Fruit fly (Drosophila melanogaster) whole organism, prepupa: ENCODE results near the gene sau.

Experiments
- CG16779 ChIP-seq: fragments of 200-800 bp; sonication (Bioruptor generic); optimal IDR thresholded peaks from 3 replicates; lab custom pipeline; 2017; ENCODE audit warnings: missing biosample characterization, mild to moderate bottlenecking, missing genetic modification characterization
- CG3919 ChIP-seq: fragments of 200-800 bp; sonication (Bioruptor generic); optimal IDR thresholded peaks from 3 replicates; lab custom pipeline; 2016; ENCODE audit warnings: missing biosample characterization, missing genetic modification characterization
- CG4318 ChIP-seq: fragments of 200-800 bp; sonication (Bioruptor generic); optimal IDR thresholded peaks from 3 replicates; lab custom pipeline; 2017; ENCODE audit warnings: missing biosample characterization, mild to moderate bottlenecking, missing genetic modification characterization
- CG6854 ChIP-seq: fragments of 200-800 bp; sonication (Bioruptor generic); optimal IDR thresholded peaks from 2 replicates; lab custom pipeline; 2017; ENCODE audit warnings: missing biosample characterization, mild to moderate bottlenecking, missing genetic modification characterization
- CG8119 ChIP-seq: fragments of 200-800 bp; sonication (Bioruptor generic); IDR thresholded peaks from 3 replicates; pipeline ENCODE4 v1.3.6; 2022; ENCODE audit warnings: missing biosample characterization, missing genetic modification characterization
- Eip75B ChIP-seq: fragments of 200-800 bp; sonication (Bioruptor generic); optimal IDR thresholded peaks from 3 replicates; lab custom pipeline; 2016; ENCODE audit warnings: missing biosample characterization, missing genetic modification characterization
- Eip93F ChIP-seq: fragments of 200-800 bp; sonication (Bioruptor generic); optimal IDR thresholded peaks from 2 replicates; lab custom pipeline; 2016; ENCODE audit warnings: missing biosample characterization, mild to moderate bottlenecking, missing genetic modification characterization
- Gug ChIP-seq: fragments of 200-800 bp; sonication (Bioruptor generic); IDR thresholded peaks from 2 replicates; pipeline ENCODE4 v1.3.6; 2022; ENCODE audit warnings: missing biosample characterization, missing genetic modification characterization
- Hr38 ChIP-seq: sonication (Bioruptor generic); optimal IDR thresholded peaks from 2 replicates; lab custom pipeline; 2016; ENCODE audit warnings: missing biosample characterization, missing genetic modification characterization
- Hr39 ChIP-seq: fragments of 200-800 bp; sonication (Bioruptor generic); optimal IDR thresholded peaks from 2 replicates; lab custom pipeline; 2016; ENCODE audit warnings: missing biosample characterization, missing genetic modification characterization
- Smox ChIP-seq: fragments of 200-800 bp; sonication (Bioruptor generic); optimal IDR thresholded peaks from 3 replicates; lab custom pipeline; 2016; ENCODE audit warnings: missing biosample characterization, missing genetic modification characterization
- Sox15 ChIP-seq: fragments of 200-800 bp; sonication (Bioruptor generic); optimal IDR thresholded peaks from 3 replicates; lab custom pipeline; 2016; ENCODE audit warnings: missing biosample characterization, missing genetic modification characterization
- esn ChIP-seq: fragments of 200-800 bp; sonication (Bioruptor generic); optimal IDR thresholded peaks from 2 replicates; lab custom pipeline; 2016; ENCODE audit warnings: missing biosample characterization, mild to moderate bottlenecking, missing genetic modification characterization, moderate library complexity
- lz ChIP-seq: fragments of 200-800 bp; sonication (Bioruptor generic); optimal IDR thresholded peaks from 3 replicates; lab custom pipeline; 2016; ENCODE audit warnings: missing biosample characterization, missing genetic modification characterization

dm6 chr2L:2195328-2195727, 30.8 kb upstream of the sau start:
- TF ChIP-seq Sox15 = no peak
- no peak for TF ChIP-seq Hr39 (GFP tag; lab: Kevin White, UChicago)
- TF ChIP-seq CG6854 (GFP tag; lab: Kevin White, UChicago) = no peak
- no peak for TF ChIP-seq Hr38
- TF ChIP-seq Eip75B (GFP tag; lab: Kevin White, UChicago) = no peak
- TF ChIP-seq Gug (GFP tag; lab: Robert Waterston, UW) = no peak
- no peak for TF ChIP-seq lz (GFP tag; lab: Kevin White, UChicago)
- TF ChIP-seq CG4318 = no peak
- TF ChIP-seq CG3919 = no peak
- no peak for TF ChIP-seq CG16779 (tag; lab: Kevin White, UChicago)
- TF ChIP-seq CG8119 (GFP tag; lab: Robert Waterston, UW) = no peak
- no peak for TF ChIP-seq Eip93F (GFP tag; lab: Kevin White, UChicago)
- TF ChIP-seq esn (GFP tag; lab: Kevin White, UChicago) = no peak
- TF ChIP-seq Smox (GFP tag; lab: Kevin White, UChicago) = no peak
